Fruit fly (Drosophila melanogaster) whole organism, prepupa: ENCODE measurements around the gene Mst98Ca.

ENCODE experiments used
- Blimp-1 ChIP-seq: fragments of 200-800 bp; sonication (Bioruptor generic); optimal IDR thresholded peaks from 3 replicates; lab custom pipeline; 2017; ENCODE audit warnings: missing biosample characterization, missing genetic modification characterization, mild to moderate bottlenecking, moderate library complexity, missing genetic modification reagents
- CG10631 ChIP-seq: fragments of 200-800 bp; sonication (Bioruptor generic); optimal IDR thresholded peaks from 2 replicates; lab custom pipeline; 2016; ENCODE audit warnings: missing biosample characterization, missing genetic modification characterization
- CG11294 ChIP-seq: fragments of 200-800 bp; sonication (Bioruptor generic); IDR thresholded peaks from 2 replicates; pipeline ENCODE4 v1.3.6; 2022; ENCODE audit warnings: missing biosample characterization, missing genetic modification characterization
- CG11762 ChIP-seq: fragments of 200-800 bp; sonication (Bioruptor generic); optimal IDR thresholded peaks from 3 replicates; lab custom pipeline; 2016; ENCODE audit warnings: missing biosample characterization, missing genetic modification characterization; ENCODE audit not compliant: insufficient read depth
- CG15336 ChIP-seq: fragments of 200-800 bp; sonication (Bioruptor generic); IDR thresholded peaks from 2 replicates; pipeline ENCODE4 v1.3.6; 2022; ENCODE audit warnings: missing biosample characterization, missing genetic modification characterization
- CG1621 ChIP-seq: fragments of 200-800 bp; sonication (Bioruptor generic); optimal IDR thresholded peaks from 3 replicates; lab custom pipeline; 2018; ENCODE audit warnings: missing biosample characterization, mild to moderate bottlenecking, missing genetic modification characterization
- CG16779 ChIP-seq: fragments of 200-800 bp; sonication (Bioruptor generic); optimal IDR thresholded peaks from 3 replicates; lab custom pipeline; 2017; ENCODE audit warnings: missing biosample characterization, mild to moderate bottlenecking, missing genetic modification characterization
- CG3032 ChIP-seq: fragments of 200-800 bp; optimal IDR thresholded peaks from 2 replicates; lab custom pipeline; 2019; ENCODE audit warnings: missing biosample characterization, mild to moderate bottlenecking, missing genetic modification characterization, moderate library complexity
- CG32006 ChIP-seq: fragments of 200-800 bp; sonication (Bioruptor generic); optimal IDR thresholded peaks from 3 replicates; lab custom pipeline; 2017; ENCODE audit warnings: missing biosample characterization, mild to moderate bottlenecking, missing genetic modification characterization
- CG34406 ChIP-seq: fragments of 200-800 bp; sonication (Bioruptor generic); optimal IDR thresholded peaks from 3 replicates; lab custom pipeline; 2016; ENCODE audit warnings: missing biosample characterization, missing genetic modification characterization
- CG3919 ChIP-seq: fragments of 200-800 bp; sonication (Bioruptor generic); optimal IDR thresholded peaks from 3 replicates; lab custom pipeline; 2016; ENCODE audit warnings: missing biosample characterization, missing genetic modification characterization
- CG4318 ChIP-seq: fragments of 200-800 bp; sonication (Bioruptor generic); optimal IDR thresholded peaks from 3 replicates; lab custom pipeline; 2017; ENCODE audit warnings: missing biosample characterization, mild to moderate bottlenecking, missing genetic modification characterization
- CG6163 ChIP-seq: fragments of 200-800 bp; sonication (Bioruptor generic); IDR thresholded peaks from 3 replicates; pipeline ENCODE4 v1.3.6; 2022; ENCODE audit warnings: missing biosample characterization, missing genetic modification characterization
- CG6276 ChIP-seq: fragments of 200-800 bp; sonication (Bioruptor generic); optimal IDR thresholded peaks from 2 replicates; lab custom pipeline; 2017; ENCODE audit warnings: missing biosample characterization, mild to moderate bottlenecking, missing genetic modification characterization
- CG6792 ChIP-seq: fragments of 200-800 bp; sonication (Bioruptor generic); optimal IDR thresholded peaks from 3 replicates; lab custom pipeline; 2016; ENCODE audit warnings: missing biosample characterization, missing genetic modification characterization
- CG6808 ChIP-seq: fragments of 200-800 bp; sonication (Bioruptor generic); optimal IDR thresholded peaks from 3 replicates; lab custom pipeline; 2017; ENCODE audit warnings: missing biosample characterization, missing genetic modification characterization, mild to moderate bottlenecking, moderate library complexity, missing genetic modification reagents
- CG7368 ChIP-seq: fragments of 200-800 bp; sonication (Bioruptor generic); optimal IDR thresholded peaks from 3 replicates; lab custom pipeline; 2016; ENCODE audit warnings: missing biosample characterization, missing genetic modification characterization
- CG8119 ChIP-seq: fragments of 200-800 bp; sonication (Bioruptor generic); IDR thresholded peaks from 3 replicates; pipeline ENCODE4 v1.3.6; 2022; ENCODE audit warnings: missing biosample characterization, missing genetic modification characterization
- CG8319 ChIP-seq: fragments of 200-800 bp; sonication (Bioruptor generic); optimal IDR thresholded peaks from 3 replicates; lab custom pipeline; 2016; ENCODE audit warnings: missing biosample characterization, missing genetic modification characterization
- CG8632 ChIP-seq: fragments of 200-800 bp; sonication (Bioruptor generic); optimal IDR thresholded peaks from 3 replicates; lab custom pipeline; 2016; ENCODE audit warnings: missing biosample characterization, missing genetic modification characterization
- CG9139 ChIP-seq: fragments of 200-800 bp; sonication (Bioruptor generic); optimal IDR thresholded peaks from 3 replicates; lab custom pipeline; 2017; ENCODE audit warnings: missing biosample characterization, mild to moderate bottlenecking, missing genetic modification characterization
- Eip78C ChIP-seq: fragments of 200-800 bp; sonication (Bioruptor generic); peaks from one replicate; lab custom pipeline; 2016; ENCODE audit warnings: missing biosample characterization, missing genetic modification characterization
- Eip93F ChIP-seq: fragments of 200-800 bp; sonication (Bioruptor generic); optimal IDR thresholded peaks from 2 replicates; lab custom pipeline; 2016; ENCODE audit warnings: missing biosample characterization, mild to moderate bottlenecking, missing genetic modification characterization
- Hr38 ChIP-seq: sonication (Bioruptor generic); optimal IDR thresholded peaks from 2 replicates; lab custom pipeline; 2016; ENCODE audit warnings: missing biosample characterization, missing genetic modification characterization
- Hr39 ChIP-seq: fragments of 200-800 bp; sonication (Bioruptor generic); optimal IDR thresholded peaks from 2 replicates; lab custom pipeline; 2016; ENCODE audit warnings: missing biosample characterization, missing genetic modification characterization
- Hr4 ChIP-seq: fragments of 200-800 bp; sonication (Bioruptor generic); optimal IDR thresholded peaks from 3 replicates; lab custom pipeline; 2016; ENCODE audit warnings: missing biosample characterization, missing genetic modification characterization
- OdsH ChIP-seq: fragments of 200-800 bp; sonication (Bioruptor generic); optimal IDR thresholded peaks from 3 replicates; lab custom pipeline; 2016; ENCODE audit warnings: missing biosample characterization, missing genetic modification characterization
- Smox ChIP-seq: fragments of 200-800 bp; sonication (Bioruptor generic); optimal IDR thresholded peaks from 3 replicates; lab custom pipeline; 2016; ENCODE audit warnings: missing biosample characterization, missing genetic modification characterization
- Sox14 ChIP-seq: fragments of 200-800 bp; sonication (Bioruptor generic); optimal IDR thresholded peaks from 3 replicates; lab custom pipeline; 2016; ENCODE audit warnings: missing biosample characterization, missing genetic modification characterization
- Sox15 ChIP-seq: fragments of 200-800 bp; sonication (Bioruptor generic); optimal IDR thresholded peaks from 3 replicates; lab custom pipeline; 2016; ENCODE audit warnings: missing biosample characterization, missing genetic modification characterization
- achi ChIP-seq: fragments of 200-800 bp; sonication (Bioruptor generic); optimal IDR thresholded peaks from 3 replicates; lab custom pipeline; 2016; ENCODE audit warnings: missing biosample characterization, missing genetic modification characterization
- acj6 ChIP-seq: fragments of 200-800 bp; sonication (Bioruptor generic); optimal IDR thresholded peaks from 3 replicates; lab custom pipeline; 2016; ENCODE audit warnings: missing biosample characterization, missing genetic modification characterization
- cyc ChIP-seq: fragments of 200-800 bp; sonication (Bioruptor generic); optimal IDR thresholded peaks from 3 replicates; lab custom pipeline; 2016; ENCODE audit warnings: missing biosample characterization, missing genetic modification characterization
- dsx ChIP-seq: fragments of 200-800 bp; optimal IDR thresholded peaks from 3 replicates; lab custom pipeline; 2019; ENCODE audit warnings: missing biosample characterization, mild to moderate bottlenecking, missing genetic modification characterization, moderate library complexity; ENCODE audit not compliant: poor library complexity, severe bottlenecking
- eg ChIP-seq: fragments of 200-800 bp; sonication (Bioruptor generic); IDR thresholded peaks from 3 replicates; pipeline ENCODE4 v1.3.6; 2022; ENCODE audit warnings: missing biosample characterization, missing genetic modification characterization
- esn ChIP-seq: fragments of 200-800 bp; sonication (Bioruptor generic); optimal IDR thresholded peaks from 2 replicates; lab custom pipeline; 2016; ENCODE audit warnings: missing biosample characterization, mild to moderate bottlenecking, missing genetic modification characterization, moderate library complexity
- fd85E ChIP-seq: fragments of 200-800 bp; sonication (Bioruptor generic); optimal IDR thresholded peaks from 3 replicates; lab custom pipeline; 2016; ENCODE audit warnings: missing biosample characterization, missing genetic modification characterization
- lz ChIP-seq: fragments of 200-800 bp; sonication (Bioruptor generic); optimal IDR thresholded peaks from 3 replicates; lab custom pipeline; 2016; ENCODE audit warnings: missing biosample characterization, missing genetic modification characterization
- pdm3 ChIP-seq: fragments of 200-800 bp; sonication (Bioruptor generic); optimal IDR thresholded peaks from 3 replicates; lab custom pipeline; 2016; ENCODE audit warnings: missing biosample characterization, missing genetic modification characterization
- salr ChIP-seq, 2 experiments: fragments of 200-800 bp; sonication (Bioruptor generic); optimal IDR thresholded peaks; 3 replicates each; lab custom pipeline; 2016 to 2018; ENCODE audit warnings: missing biosample characterization in 2 of 2, missing genetic modification characterization in 2 of 2, mild to moderate bottlenecking in 1 of 2
- spab ChIP-seq: fragments of 200-800 bp; sonication (Bioruptor generic); optimal IDR thresholded peaks from 2 replicates; lab custom pipeline; 2017; ENCODE audit warnings: missing biosample characterization, mild to moderate bottlenecking, missing genetic modification characterization, missing genetic modification reagents
- ss ChIP-seq, 2 experiments: fragments of 200-800 bp; sonication (Bioruptor generic); optimal IDR thresholded peaks; 2 replicates in 1 of 2; 3 replicates in 1 of 2; lab custom pipeline; 2017 to 2018; ENCODE audit warnings: mild to moderate bottlenecking in 2 of 2, missing biosample characterization in 2 of 2, missing genetic modification characterization in 2 of 2, moderate library complexity in 1 of 2
- vri ChIP-seq: fragments of 200-800 bp; sonication (Bioruptor generic); optimal IDR thresholded peaks from 3 replicates; lab custom pipeline; 2016; ENCODE audit warnings: missing biosample characterization, mild to moderate bottlenecking, missing genetic modification characterization

The Mst98Ca gene

DNA sequence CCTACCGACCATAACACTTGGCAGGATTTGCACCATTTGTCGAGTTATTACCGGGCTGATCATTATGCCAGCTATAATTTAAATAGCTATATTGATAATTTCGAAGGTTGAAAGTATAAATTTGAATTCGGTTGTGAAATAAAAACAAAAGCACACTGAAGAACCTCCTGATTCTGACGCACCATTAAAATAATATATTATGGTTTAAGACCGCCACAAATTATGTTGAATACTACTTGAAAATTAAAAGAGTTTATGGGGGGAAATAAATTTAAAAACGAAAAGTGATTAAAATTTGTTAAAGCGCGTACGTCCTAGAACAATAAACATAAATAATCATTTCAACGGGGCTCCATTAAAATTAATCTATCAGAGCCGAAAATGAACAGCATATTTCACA lies 13.4 kb downstream of the Mst98Ca start, which contains the start of gene CG12516:
CG12516 (minus strand) TSS at position 101 of the 400 bp plus-strand sequence.
- no peak for TF ChIP-seq salr (GFP tag; optimal IDR thresholded peaks at IDR 0.05; lab: Kevin White, UChicago)
- TF ChIP-seq spab (GFP tag; lab: Kevin White, UChicago) = no peak
- TF ChIP-seq CG16779 (tag; lab: Kevin White, UChicago) = no peak
- TF ChIP-seq CG8319 (GFP tag; lab: Kevin White, UChicago) = no peak
- no peak for TF ChIP-seq CG1621 (tag; lab: Kevin White, UChicago)
- TF ChIP-seq CG7368 = no peak
- no peak for TF ChIP-seq CG15336 (GFP tag; lab: Robert Waterston, UW)
- no peak for TF ChIP-seq lz
- no peak for TF ChIP-seq Hr38
- no peak for TF ChIP-seq Eip78C (GFP tag; lab: Kevin White, UChicago)
- no peak for TF ChIP-seq acj6 (GFP tag; lab: Kevin White, UChicago)
- TF ChIP-seq Smox (GFP tag; lab: Kevin White, UChicago) = no peak
- no peak for TF ChIP-seq CG6808
- TF ChIP-seq CG8119 (GFP tag; lab: Robert Waterston, UW) = no peak
- TF ChIP-seq Hr39 (GFP tag; lab: Kevin White, UChicago) = no peak
- no peak for TF ChIP-seq CG6792 (GFP tag; lab: Kevin White, UChicago)
- TF ChIP-seq, all 60 proteins: peak for 0

DNA sequence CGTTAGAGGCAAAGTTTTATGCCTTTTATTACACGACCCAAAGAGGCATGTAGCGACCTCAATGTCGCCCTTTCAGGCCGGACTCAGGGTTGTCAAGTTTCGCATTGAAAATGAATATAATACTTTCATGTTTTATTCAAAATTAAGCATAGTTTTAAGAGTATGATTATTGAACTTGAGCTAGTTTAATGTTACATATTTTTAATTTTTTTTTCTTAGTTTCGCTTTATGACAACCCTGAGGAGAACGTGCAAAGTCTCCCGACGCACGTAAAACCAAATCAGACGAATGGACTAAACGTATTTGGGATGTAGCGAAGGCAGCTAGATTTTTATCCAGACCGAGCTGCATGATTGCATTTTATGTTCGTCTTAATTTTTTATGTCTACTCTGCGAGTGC lies 14.8 kb downstream of the Mst98Ca start:
- TF ChIP-seq esn (GFP tag; lab: Kevin White, UChicago) (no peak), Sox14 (no peak), CG10631 (GFP tag; lab: Kevin White, UChicago) (no peak), CG4318 (GFP tag; lab: Kevin White, UChicago) (no peak), CG32006 (no peak), CG6792 (GFP tag; lab: Kevin White, UChicago) (no peak), CG11762 (GFP tag; lab: Kevin White, UChicago) (no peak), CG9139 (GFP tag; lab: Kevin White, UChicago) (no peak), CG7368 (no peak), CG6163 (GFP tag; lab: Robert Waterston, UW) (no peak), pdm3 (no peak), vri (GFP tag; lab: Kevin White, UChicago) (no peak), Smox (GFP tag; lab: Kevin White, UChicago) (no peak), Hr39 (GFP tag; lab: Kevin White, UChicago) (no peak), Hr4 (GFP tag; lab: Kevin White, UChicago) (no peak), OdsH (GFP tag; lab: Kevin White, UChicago) (no peak), CG3919 (GFP tag; lab: Kevin White, UChicago) (no peak)
- TF ChIP-seq, all 60 proteins: peak for 0

DNA sequence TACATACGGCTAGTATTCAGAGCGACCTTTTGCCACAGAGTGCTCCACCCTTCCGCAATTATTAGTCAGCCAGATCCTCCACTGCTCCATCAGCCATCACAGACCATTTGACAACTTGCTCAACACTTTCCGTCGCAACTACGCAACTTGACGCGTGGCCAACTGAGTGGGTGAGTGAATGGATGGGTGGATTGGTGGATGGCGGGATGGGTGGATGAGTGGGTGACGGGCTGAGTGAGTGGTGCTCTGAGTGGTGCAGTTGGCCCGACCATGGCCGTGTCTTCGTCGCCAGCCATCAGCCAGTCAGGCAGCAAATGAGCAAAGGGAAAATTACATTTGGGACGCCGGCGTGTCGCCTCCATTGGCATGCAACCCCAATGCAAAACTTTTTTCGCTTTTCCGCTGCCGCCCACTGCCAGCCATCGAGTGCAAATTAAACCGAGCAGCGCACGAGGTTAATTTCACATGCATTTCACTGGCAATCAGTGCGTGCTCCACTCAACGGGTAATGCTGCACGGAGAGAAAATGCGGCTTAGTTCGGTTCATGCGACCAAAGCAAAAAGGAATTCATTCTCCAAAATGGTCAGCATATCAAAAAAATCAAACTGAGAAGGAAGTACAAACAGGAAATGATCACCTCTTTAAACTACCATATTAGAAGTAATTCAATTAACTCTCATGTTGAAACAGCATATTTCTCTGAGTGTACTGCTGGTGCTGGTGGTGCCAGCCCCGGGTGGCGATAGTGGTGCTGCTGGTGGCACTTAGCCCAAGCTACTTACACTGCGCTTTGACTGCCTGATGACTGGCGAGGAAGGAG lies 17.0 kb downstream of the Mst98Ca start:
- TF ChIP-seq esn (GFP tag; lab: Kevin White, UChicago) (no peak), Blimp-1 (GFP tag; lab: Kevin White, UChicago) (no peak), CG1621 (tag; lab: Kevin White, UChicago) (no peak), CG32006 (peak; percentile 56), CG6276 (GFP tag; lab: Kevin White, UChicago) (peak; percentile 8), CG11762 (GFP tag; lab: Kevin White, UChicago) (no peak), cyc (GFP tag; lab: Kevin White, UChicago) (no peak), CG8632 (GFP tag; lab: Kevin White, UChicago) (no peak), achi (GFP tag; lab: Kevin White, UChicago) (peak; percentile 9), CG15336 (GFP tag; lab: Robert Waterston, UW) (peak; percentile 34), Hr39 (GFP tag; lab: Kevin White, UChicago) (no peak), CG6808 (no peak), eg (GFP tag; lab: Robert Waterston, UW) (peak; percentile 61; the same call in 2 of the 3 replicates), vri (GFP tag; lab: Kevin White, UChicago) (no peak), CG4318 (GFP tag; lab: Kevin White, UChicago) (peak; percentile 19), dsx (GFP tag; lab: Kevin White, UChicago) (no peak), Smox (GFP tag; lab: Kevin White, UChicago) (no peak), Eip78C (GFP tag; lab: Kevin White, UChicago) (peak; percentile 49), CG8119 (GFP tag; lab: Robert Waterston, UW) (0 out of 3 replicates have a peak, but pooled peaks have one; percentile 27), acj6 (GFP tag; lab: Kevin White, UChicago) (no peak), CG3032 (tag; lab: Kevin White, UChicago) (no peak), ss (GFP tag; optimal IDR thresholded peaks at IDR 0.05; lab: Kevin White, UChicago) (no peak), CG11294 (GFP tag; lab: Robert Waterston, UW) (0 out of 2 replicates have a peak, but pooled peaks have one; percentile 19), CG10631 (GFP tag; lab: Kevin White, UChicago) (no peak), Sox15 (GFP tag; lab: Kevin White, UChicago) (no peak), salr (GFP tag; optimal IDR thresholded peaks at IDR 0.05; lab: Kevin White, UChicago) (no peak), CG34406 (no peak), fd85E (GFP tag; lab: Kevin White, UChicago) (no peak), Sox14 (no peak), Eip93F (GFP tag; lab: Kevin White, UChicago) (no peak)
